Worm (Caenorhabditis elegans) whole organism, L3 larva: Measurements from ENCODE around the gene lim-8.

Source experiments
- ama-1 ChIP-seq: fragments of 150-350 bp; optimal IDR thresholded peaks from 2 replicates; lab custom pipeline; 2018
- ceh-28 ChIP-seq: fragments of 150-350 bp; optimal IDR thresholded peaks from 2 replicates; lab custom pipeline; 2014; ENCODE audit warnings: missing biosample characterization, missing genetic modification reagents, missing genetic modification characterization
- elt-2 ChIP-seq: sonication (generic microtip); optimal IDR thresholded peaks from 2 replicates; lab custom pipeline; 2016; ENCODE audit warnings: missing genetic modification reagents, mild to moderate bottlenecking, missing genetic modification characterization, missing compliant biosample characterization
- fkh-2 ChIP-seq: fragments of 150-350 bp; optimal IDR thresholded peaks from 2 replicates; lab custom pipeline; 2014; ENCODE audit warnings: missing biosample characterization, missing genetic modification reagents, missing genetic modification characterization
- nhr-67 ChIP-seq: fragments of 150-350 bp; optimal IDR thresholded peaks from 2 replicates; lab custom pipeline; 2014; ENCODE audit warnings: missing biosample characterization, missing genetic modification characterization
- tbx-2 ChIP-seq: sonication (generic microtip); optimal IDR thresholded peaks from 2 replicates; lab custom pipeline; 2016; ENCODE audit warnings: mild to moderate bottlenecking, missing genetic modification characterization, missing compliant biosample characterization
- unc-62 ChIP-seq: fragments of 150-350 bp; sonication (generic microtip); optimal IDR thresholded peaks from 4 replicates; lab custom pipeline; 2014; ENCODE audit warnings: missing biosample characterization, missing genetic modification reagents, missing genetic modification characterization
- ztf-11 ChIP-seq: fragments of 150-350 bp; optimal IDR thresholded peaks from 2 replicates; lab custom pipeline; 2014; ENCODE audit warnings: missing biosample characterization, missing genetic modification characterization

- TF ChIP-seq ztf-11 (no peak), fkh-2 (tag; lab: Kevin White, UChicago) (no peak), tbx-2 (tag; lab: Kevin White, UChicago) (no peak), elt-2 (tag; lab: Kevin White, UChicago) (no peak), unc-62 (GFP tag; lab: Kevin White, UChicago) (no peak), ceh-28 (tag; lab: Kevin White, UChicago) (no peak), ama-1 (lab: Kevin White, UChicago) (no peak), nhr-67 (tag; lab: Kevin White, UChicago) (no peak)
Observed at ce11 chrIII:6837320-6837719, 34.7 kb downstream of the lim-8 start.
